Fruit fly (Drosophila melanogaster) whole organism: ENCODE data around the gene sloth2.

Source experiments
- Dll ChIP-seq: fragments of >200 bp; optimal IDR thresholded peaks from 2 replicates; lab custom pipeline; 2017
- EcR ChIP-seq, 2 experiments: fragments of >200 bp; optimal IDR thresholded peaks; 2 replicates each; lab custom pipeline; 2017; ENCODE audit warnings: missing biosample characterization in 2 of 2, missing genetic modification characterization in 2 of 2, missing genetic modification reagents in 2 of 2
- pan ChIP-seq: fragments of >200 bp; optimal IDR thresholded peaks from 2 replicates; lab custom pipeline; 2017
- psq ChIP-seq: fragments of >200 bp; optimal IDR thresholded peaks from 2 replicates; lab custom pipeline; 2017
- usp ChIP-seq: fragments of >200 bp; optimal IDR thresholded peaks from 2 replicates; lab custom pipeline; 2017; ENCODE audit warnings: missing biosample characterization, missing genetic modification characterization, mixed read lengths

DNA sequence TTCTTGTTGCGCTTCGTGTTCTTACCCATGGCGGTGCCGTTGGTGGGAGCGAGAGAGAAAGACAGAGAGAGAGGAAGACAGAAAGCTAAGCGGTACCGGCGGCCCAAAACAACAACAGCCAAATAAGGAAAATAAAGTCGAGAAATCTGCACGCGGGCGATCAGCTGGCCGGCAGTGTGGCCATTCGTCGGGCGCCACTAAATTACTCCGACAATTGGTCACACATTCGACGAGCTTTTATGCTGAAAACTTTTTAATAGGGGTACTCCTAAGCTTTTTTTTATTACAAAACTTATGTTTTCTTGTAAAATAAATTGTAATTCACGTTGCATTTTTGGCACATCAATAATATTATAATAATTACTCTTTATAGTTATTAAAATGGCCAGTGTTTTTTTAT is 42.6 kb upstream of the sloth2 start, which contains the start of gene Setd3:
- TF ChIP-seq pan (lab: Kevin White, UChicago), result no peak
- no peak for TF ChIP-seq usp (GFP tag; lab: Kevin White, UChicago)
- TF ChIP-seq EcR (GFP tag; optimal IDR thresholded peaks at IDR 0.05; lab: Kevin White, UChicago), result no peak
- no peak for TF ChIP-seq psq (lab: Kevin White, UChicago)
- TF ChIP-seq Dll, result no peak
